Worm (Caenorhabditis elegans) whole organism, late embryonic: Measurements from ENCODE around the gene F41G3.19.

Experiments
- C08G9.2 ChIP-seq: sonication (generic microtip); optimal IDR thresholded peaks from 2 replicates; lab custom pipeline; 2016; ENCODE audit warnings: mild to moderate bottlenecking, missing genetic modification characterization, moderate library complexity, missing compliant biosample characterization
- K02D7.2 ChIP-seq: sonication (generic microtip); optimal IDR thresholded peaks from 2 replicates; lab custom pipeline; 2017; ENCODE audit warnings: mild to moderate bottlenecking, missing genetic modification characterization, missing compliant biosample characterization
- K09A11.1 ChIP-seq: sonication (generic microtip); optimal IDR thresholded peaks from 2 replicates; lab custom pipeline; 2017; ENCODE audit warnings: antibody characterized with exemption, mild to moderate bottlenecking, missing genetic modification characterization, missing compliant biosample characterization; ENCODE audit not compliant: insufficient read depth
- Y22D7AL.16 ChIP-seq: sonication (generic microtip); optimal IDR thresholded peaks from 2 replicates; lab custom pipeline; 2016; ENCODE audit warnings: missing genetic modification characterization, missing compliant biosample characterization
- ahr-1 ChIP-seq: sonication (generic microtip); optimal IDR thresholded peaks from 2 replicates; lab custom pipeline; 2016; ENCODE audit warnings: missing genetic modification characterization, missing compliant biosample characterization
- ceh-18 ChIP-seq: sonication (generic microtip); optimal IDR thresholded peaks from 2 replicates; lab custom pipeline; 2016; ENCODE audit warnings: missing genetic modification characterization, missing compliant biosample characterization
- ceh-19 ChIP-seq: fragments of 200-800 bp; sonication (Bioruptor generic); optimal IDR thresholded peaks from 2 replicates; lab custom pipeline; 2018; ENCODE audit warnings: mild to moderate bottlenecking, missing genetic modification characterization, missing compliant biosample characterization
- ceh-2 ChIP-seq: sonication (generic microtip); optimal IDR thresholded peaks from 2 replicates; lab custom pipeline; 2016; ENCODE audit warnings: missing genotype, missing genetic modification characterization, missing compliant biosample characterization
- ceh-30 ChIP-seq: fragments of 150-350 bp; optimal IDR thresholded peaks from 2 replicates; lab custom pipeline; 2014; ENCODE audit warnings: missing biosample characterization, missing genetic modification characterization
- ceh-6 ChIP-seq: fragments of 200-800 bp; sonication (Bioruptor generic); optimal IDR thresholded peaks from 2 replicates; lab custom pipeline; 2018; ENCODE audit warnings: mild to moderate bottlenecking, missing genetic modification characterization, missing compliant biosample characterization
- dmd-4 ChIP-seq: sonication (generic microtip); optimal IDR thresholded peaks from 2 replicates; lab custom pipeline; 2016; ENCODE audit warnings: borderline replicate concordance, missing genetic modification characterization, missing compliant biosample characterization
- dve-1 ChIP-seq: sonication (generic microtip); optimal IDR thresholded peaks from 2 replicates; lab custom pipeline; 2017; ENCODE audit warnings: antibody characterized with exemption, mild to moderate bottlenecking, missing genetic modification characterization, missing compliant biosample characterization
- ets-4 ChIP-seq: sonication (generic microtip); optimal IDR thresholded peaks from 2 replicates; lab custom pipeline; 2016; ENCODE audit warnings: missing genetic modification characterization, missing compliant biosample characterization
- fax-1 ChIP-seq: sonication (generic microtip); optimal IDR thresholded peaks from 2 replicates; lab custom pipeline; 2016; ENCODE audit warnings: missing genotype, missing genetic modification characterization, missing compliant biosample characterization
- gmeb-2 ChIP-seq: sonication (generic microtip); optimal IDR thresholded peaks from 2 replicates; lab custom pipeline; 2016; ENCODE audit warnings: missing genetic modification characterization, inconsistent platforms, missing compliant biosample characterization
- hlh-15 ChIP-seq: sonication (generic microtip); optimal IDR thresholded peaks from 2 replicates; lab custom pipeline; 2016; ENCODE audit warnings: missing genetic modification characterization, missing compliant biosample characterization
- hlh-8 ChIP-seq: sonication (generic microtip); optimal IDR thresholded peaks from 2 replicates; lab custom pipeline; 2016; ENCODE audit warnings: missing genotype, missing genetic modification characterization, missing compliant biosample characterization
- lim-6 ChIP-seq: sonication (generic microtip); optimal IDR thresholded peaks from 2 replicates; lab custom pipeline; 2016; ENCODE audit warnings: missing genetic modification characterization, missing compliant biosample characterization
- lin-11 ChIP-seq: fragments of 200-800 bp; sonication (Bioruptor generic); optimal IDR thresholded peaks from 2 replicates; lab custom pipeline; 2018; ENCODE audit warnings: mild to moderate bottlenecking, missing genetic modification characterization, missing compliant biosample characterization
- madf-2 ChIP-seq: sonication (generic microtip); optimal IDR thresholded peaks from 2 replicates; lab custom pipeline; 2017; ENCODE audit warnings: missing genetic modification characterization, missing compliant biosample characterization
- nhr-232 ChIP-seq: sonication (generic microtip); optimal IDR thresholded peaks from 2 replicates; lab custom pipeline; 2016; ENCODE audit warnings: missing genetic modification characterization, missing compliant biosample characterization
- pax-1 ChIP-seq: fragments of 150-350 bp; optimal IDR thresholded peaks from 2 replicates; lab custom pipeline; 2014; ENCODE audit warnings: missing biosample characterization, missing genetic modification characterization
- pha-2 ChIP-seq: sonication (generic microtip); optimal IDR thresholded peaks from 2 replicates; lab custom pipeline; 2017; ENCODE audit warnings: mild to moderate bottlenecking, missing genetic modification characterization, missing compliant biosample characterization
- pha-4 ChIP-seq: fragments of 150-350 bp; optimal IDR thresholded peaks from 2 replicates; lab custom pipeline; 2018; ENCODE audit warnings: missing biosample characterization, missing genetic modification reagents, missing genetic modification characterization
- pqm-1 ChIP-seq: sonication (generic microtip); optimal IDR thresholded peaks from 2 replicates; lab custom pipeline; 2016; ENCODE audit warnings: missing genetic modification characterization, missing compliant biosample characterization
- ref-2 ChIP-seq: sonication (generic microtip); optimal IDR thresholded peaks from 2 replicates; lab custom pipeline; 2016; ENCODE audit warnings: missing genetic modification characterization, missing compliant biosample characterization
- sdc-2 ChIP-seq: sonication (generic microtip); optimal IDR thresholded peaks from 2 replicates; lab custom pipeline; 2016; ENCODE audit warnings: missing genotype, missing genetic modification characterization, missing compliant biosample characterization
- sox-2 ChIP-seq: fragments of 200-800 bp; sonication (Bioruptor generic); IDR thresholded peaks from 2 replicates; pipeline ENCODE4 v1.3.6; 2022; ENCODE audit warnings: missing genetic modification reagents, missing genetic modification characterization, missing compliant biosample characterization
- syd-9 ChIP-seq: sonication (generic microtip); optimal IDR thresholded peaks from 2 replicates; lab custom pipeline; 2016; ENCODE audit warnings: mild to moderate bottlenecking, missing genetic modification characterization, moderate library complexity, missing compliant biosample characterization
- tbx-2 ChIP-seq: sonication (generic microtip); optimal IDR thresholded peaks from 2 replicates; lab custom pipeline; 2016; ENCODE audit warnings: missing genetic modification characterization, missing compliant biosample characterization
- unc-3 ChIP-seq, 2 experiments: fragments of 200-800 bp in 1 of 2; sonication (Bioruptor generic) in 1 of 2; sonication (generic microtip) in 1 of 2; conservative IDR thresholded peaks in 1 of 2; optimal IDR thresholded peaks in 1 of 2; 2 replicates each; pipeline versions ENCODE4 v1.3.6 to Lab custom; 2016 to 2022; ENCODE audit warnings: missing compliant biosample characterization in 2 of 2, missing genetic modification characterization in 2 of 2, missing genetic modification reagents in 1 of 2
- unc-86 ChIP-seq: sonication (generic microtip); optimal IDR thresholded peaks from 2 replicates; lab custom pipeline; 2016; ENCODE audit warnings: missing genetic modification characterization, missing compliant biosample characterization
- zip-5 ChIP-seq: sonication (generic microtip); optimal IDR thresholded peaks from 2 replicates; lab custom pipeline; 2016; ENCODE audit warnings: missing genetic modification characterization, missing compliant biosample characterization

F41G3.19 gene

DNA sequence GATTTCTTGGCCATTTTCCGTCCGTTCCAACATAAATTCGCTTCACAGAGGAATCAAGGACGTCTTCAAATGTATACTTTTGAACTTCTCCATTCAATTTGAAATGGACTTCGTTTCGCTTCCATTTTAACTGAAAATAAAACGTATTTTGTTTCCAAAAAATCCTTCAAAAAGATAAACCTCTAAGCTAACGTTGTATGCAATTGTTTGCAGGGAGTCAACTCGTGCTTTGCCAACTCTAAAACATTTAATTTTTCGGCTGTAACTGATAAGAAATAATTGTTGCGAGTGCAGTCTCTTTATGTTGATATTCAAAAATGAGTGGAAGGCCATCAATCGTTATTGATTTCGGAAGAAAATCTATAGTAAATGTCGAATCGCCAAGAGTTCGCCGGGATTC lies 16.1 kb upstream of the F41G3.19 start, which contains the start of gene F41G3.18:
F41G3.18 (plus strand) TSS at position 301 of the 400 bp plus-strand sequence.
- TF ChIP-seq ahr-1 (tag; lab: Kevin White, UChicago) = no peak
- no peak for TF ChIP-seq ets-4 (tag; lab: Kevin White, UChicago)
- no peak for TF ChIP-seq syd-9
- no peak for TF ChIP-seq C08G9.2 (tag; lab: Kevin White, UChicago)
- no peak for TF ChIP-seq K09A11.1 (tag; lab: Kevin White, UChicago)
- TF ChIP-seq nhr-232 (tag; lab: Kevin White, UChicago) = no peak
- no peak for TF ChIP-seq sox-2 (GFP tag; lab: Robert Waterston, UW)
- no peak for TF ChIP-seq hlh-8 (tag; lab: Kevin White, UChicago)
- no peak for TF ChIP-seq sdc-2 (tag; lab: Kevin White, UChicago)
- no peak for TF ChIP-seq ref-2
- no peak for TF ChIP-seq pqm-1
- TF ChIP-seq dve-1 (tag; lab: Kevin White, UChicago) = no peak
- no peak for TF ChIP-seq pha-4 (tag; lab: Kevin White, UChicago)
- TF ChIP-seq pax-1 = no peak
- no peak for TF ChIP-seq madf-2 (tag; lab: Kevin White, UChicago)
- TF ChIP-seq zip-5 (tag; lab: Kevin White, UChicago) = no peak
- no peak for TF ChIP-seq unc-86
- no peak for TF ChIP-seq fax-1 (tag; lab: Kevin White, UChicago)

DNA sequence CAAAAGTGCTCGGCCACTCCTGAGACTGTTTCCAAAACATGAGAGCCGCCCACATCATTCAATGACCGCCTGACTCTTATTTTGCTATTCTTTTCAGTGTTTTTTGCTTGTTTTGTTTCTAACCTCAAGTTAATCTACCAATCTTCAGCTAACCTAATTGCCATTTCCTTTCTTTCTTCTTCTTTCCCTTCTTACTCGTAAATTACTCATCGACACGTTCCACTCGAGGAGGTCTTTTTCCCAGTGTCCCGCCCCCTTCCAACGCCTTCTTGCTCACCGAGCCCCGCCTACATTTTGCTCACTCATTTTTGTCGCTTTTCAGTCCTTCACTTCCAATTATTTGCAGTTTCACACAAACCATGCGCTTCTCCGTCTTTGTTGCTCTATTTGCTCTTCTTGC lies 12.8 kb upstream of the F41G3.19 start, which contains the start of gene nlp-50:
nlp-50 (plus strand) TSS at position 301 of the 400 bp plus-strand sequence.
- TF ChIP-seq lim-6 (tag; lab: Kevin White, UChicago) (no peak), ceh-18 (tag; lab: Kevin White, UChicago) (no peak), gmeb-2 (tag; lab: Kevin White, UChicago) (no peak), dve-1 (tag; lab: Kevin White, UChicago) (no peak), lin-11 (no peak), zip-5 (tag; lab: Kevin White, UChicago) (no peak), ceh-6 (GFP tag; lab: Kevin White, UChicago) (no peak), ahr-1 (tag; lab: Kevin White, UChicago) (no peak), ceh-19 (GFP tag; lab: Kevin White, UChicago) (no peak), Y22D7AL.16 (tag; lab: Kevin White, UChicago) (no peak), ceh-2 (no peak), hlh-15 (no peak), sdc-2 (tag; lab: Kevin White, UChicago) (no peak), pqm-1 (no peak), dmd-4 (tag; lab: Kevin White, UChicago) (no peak)

DNA sequence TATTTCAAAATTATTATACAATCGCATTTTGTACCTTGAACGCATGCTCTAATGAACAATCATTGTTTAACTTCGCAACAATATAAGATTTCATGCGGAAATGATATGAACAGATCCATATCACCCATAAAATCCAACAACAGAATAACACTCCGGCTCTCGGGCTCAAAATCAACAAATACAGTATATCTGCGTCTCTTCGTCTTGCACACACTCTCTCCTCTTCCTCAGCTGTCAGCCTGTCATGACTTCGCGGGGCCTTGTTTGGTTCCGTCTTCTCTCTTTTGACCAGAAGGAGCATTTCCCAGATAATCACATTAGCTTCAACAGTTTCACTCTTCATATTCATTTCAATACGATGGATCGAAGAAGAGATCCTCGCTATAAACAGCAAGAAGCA lies 4.3 kb upstream of the F41G3.19 start, which contains the start of gene F41G3.3:
F41G3.3 (plus strand) TSS at position 301 of the 400 bp plus-strand sequence.
- TF ChIP-seq hlh-8 (tag; lab: Kevin White, UChicago) (no peak), ceh-19 (GFP tag; lab: Kevin White, UChicago) (no peak), pha-2 (tag; lab: Kevin White, UChicago) (no peak), tbx-2 (tag; lab: Kevin White, UChicago) (no peak), ceh-30 (tag; lab: Kevin White, UChicago) (no peak), K09A11.1 (tag; lab: Kevin White, UChicago) (no peak)

DNA sequence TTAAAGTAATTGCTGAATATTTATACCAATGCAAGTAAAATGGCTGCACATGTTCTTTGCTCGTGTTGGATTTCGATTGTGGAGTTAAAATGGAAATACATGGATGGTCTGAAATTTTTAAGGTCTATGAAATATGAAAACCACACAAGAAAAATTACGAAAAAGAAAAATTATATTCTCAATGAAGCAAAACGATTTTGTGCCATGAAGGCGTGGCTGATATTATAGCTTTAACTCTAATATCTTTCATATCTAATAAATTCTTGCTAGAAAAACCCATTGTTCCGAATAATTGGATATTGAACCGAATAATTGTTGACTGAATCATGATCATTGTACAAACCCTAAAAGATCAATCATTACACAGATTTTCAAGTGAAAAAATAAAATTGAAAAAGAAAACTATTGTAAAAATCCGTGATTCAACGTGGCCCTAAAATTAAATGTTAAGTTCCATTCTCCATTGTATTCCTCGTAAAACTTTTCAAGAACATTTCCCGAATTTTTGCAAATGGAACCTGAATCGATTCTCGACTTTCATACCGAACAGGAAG lies 2.8 kb upstream of the F41G3.19 start, which contains the start of the genes srx-95 and fis-1:
srx-95 (minus strand) TSS at position 101 of the 554 bp plus-strand sequence.
fis-1 (plus strand) TSS at position 504 of the 554 bp plus-strand sequence.
- TF ChIP-seq unc-3 (GFP tag; conservative IDR thresholded peaks at IDR 0.05; lab: Robert Waterston, UW) = no peak
- no peak for TF ChIP-seq unc-3 (tag; optimal IDR thresholded peaks at IDR 0.05; lab: Kevin White, UChicago)
- no peak for TF ChIP-seq K02D7.2
- TF ChIP-seq, all 69 proteins: peak for 0
